Worm (Caenorhabditis elegans): ENCODE data around the gene srh-8.

DNA sequence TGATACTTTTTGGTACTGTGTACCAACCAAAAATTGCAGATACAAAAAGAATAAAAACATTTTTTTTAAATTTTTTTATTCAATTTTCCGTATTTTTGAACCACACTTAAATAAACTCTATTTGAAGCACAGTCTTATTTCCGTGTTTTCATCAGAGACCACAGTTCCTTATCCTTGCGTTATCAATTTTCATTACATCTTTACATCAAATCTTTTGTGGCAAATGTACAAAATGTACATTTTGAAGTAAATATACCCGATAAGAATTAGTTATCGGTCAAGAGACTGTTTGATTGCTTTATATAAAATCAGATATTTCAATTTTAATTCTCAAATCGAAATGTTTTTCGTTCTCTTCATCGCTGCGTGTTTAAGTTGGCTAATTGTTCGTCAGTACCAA lies 17.0 kb downstream of the srh-8 start, which contains the start of gene cyp-35A3:
- TF ChIP-seq pha-4 (tag; optimal IDR thresholded peaks at IDR 0.05): no peak
- no peak for TF ChIP-seq lsy-2 (tag; optimal IDR thresholded peaks at IDR 0.05)
- no peak for TF ChIP-seq nhr-12 (tag; optimal IDR thresholded peaks at IDR 0.05)
- TF ChIP-seq bed-3 (GFP tag; optimal IDR thresholded peaks at IDR 0.05): no peak
- no peak for TF ChIP-seq nhr-237 (tag; optimal IDR thresholded peaks at IDR 0.05)
- no peak for TF ChIP-seq lin-32 (GFP tag; optimal IDR thresholded peaks at IDR 0.05)
- TF ChIP-seq sem-2 (GFP tag; optimal IDR thresholded peaks at IDR 0.05): no peak
- TF ChIP-seq hlh-1 (tag; optimal IDR thresholded peaks at IDR 0.05): no peak
- no peak for TF ChIP-seq elt-1 (tag; optimal IDR thresholded peaks at IDR 0.05; ENCODE audit: borderline replicate concordance, insufficient read depth)
